Worm (Caenorhabditis elegans) whole organism, mixed stage, embryonic: ENCODE data around the gene srh-99.

ENCODE experiments used
- ces-1 ChIP-seq: fragments of 150-350 bp; optimal IDR thresholded peaks from 2 replicates; lab custom pipeline; 2014; ENCODE audit warnings: missing biosample characterization, missing genetic modification reagents, missing genetic modification characterization
- elt-1 ChIP-seq: sonication (generic microtip); optimal IDR thresholded peaks from 2 replicates; lab custom pipeline; 2017; ENCODE audit warnings: missing genetic modification characterization, mild to moderate bottlenecking, missing compliant biosample characterization, antibody characterized with exemption, moderate library complexity, borderline replicate concordance; ENCODE audit not compliant: insufficient read depth
- elt-3 ChIP-seq: fragments of 150-350 bp; optimal IDR thresholded peaks from 2 replicates; lab custom pipeline; 2014; ENCODE audit warnings: missing biosample characterization, missing genetic modification characterization
- lin-13 ChIP-seq: fragments of 150-350 bp; optimal IDR thresholded peaks from 2 replicates; lab custom pipeline; 2014; ENCODE audit warnings: missing biosample characterization, missing genetic modification characterization
- mab-5 ChIP-seq: fragments of 150-350 bp; optimal IDR thresholded peaks from 2 replicates; lab custom pipeline; 2014; ENCODE audit warnings: missing biosample characterization, missing genetic modification characterization
- mls-2 ChIP-seq: sonication (generic microtip); optimal IDR thresholded peaks from 2 replicates; lab custom pipeline; 2016; ENCODE audit warnings: mild to moderate bottlenecking, missing genetic modification characterization, moderate library complexity, missing compliant biosample characterization
- nhr-12 ChIP-seq: fragments of 150-350 bp; optimal IDR thresholded peaks from 2 replicates; lab custom pipeline; 2014; ENCODE audit warnings: missing biosample characterization, missing genetic modification characterization
- nhr-237 ChIP-seq: fragments of 150-350 bp; optimal IDR thresholded peaks from 2 replicates; lab custom pipeline; 2014; ENCODE audit warnings: missing biosample characterization, missing genetic modification characterization
- pha-4 ChIP-seq: fragments of 150-350 bp; optimal IDR thresholded peaks from 2 replicates; lab custom pipeline; 2018; ENCODE audit warnings: missing biosample characterization, missing genetic modification reagents, missing genetic modification characterization
- snpc-4 ChIP-seq: fragments of 150-350 bp; optimal IDR thresholded peaks from 2 replicates; lab custom pipeline; 2014; ENCODE audit warnings: missing biosample characterization, missing genetic modification characterization
- unc-39 ChIP-seq: fragments of 150-350 bp; optimal IDR thresholded peaks from 2 replicates; lab custom pipeline; 2014; ENCODE audit warnings: missing biosample characterization, missing genetic modification characterization

ce11 chrII:3716455-3716854, at the start of gene srh-99:
- TF ChIP-seq ces-1 (GFP tag; lab: Kevin White, UChicago) (no peak), lin-13 (no peak), mab-5 (no peak), elt-3 (no peak), nhr-237 (tag; lab: Kevin White, UChicago) (no peak), unc-39 (tag; lab: Kevin White, UChicago) (no peak), elt-1 (tag; lab: Kevin White, UChicago) (no peak), nhr-12 (no peak), snpc-4 (tag; lab: Kevin White, UChicago) (no peak), mls-2 (no peak), pha-4 (tag; lab: Kevin White, UChicago) (no peak)
